Worm (Caenorhabditis elegans): ENCODE results near the gene fbxa-71.

The fbxa-71 gene

ce11 chrIII:2272732-2273131 is 17.1 kb downstream of the fbxa-71 start, which contains the start of gene fbxa-39:
Gene fbxa-39, plus strand, starts transcription at chrIII:2273032.
- TF ChIP-seq daf-19 (GFP tag; conservative IDR thresholded peaks at IDR 0.05) (no peak), dpl-1 (GFP tag; optimal IDR thresholded peaks at IDR 0.05) (no peak), pha-4 (GFP tag; IDR thresholded peaks at IDR 0.05) (no peak), pha-4 (tag; optimal IDR thresholded peaks at IDR 0.05) (no peak), nhr-41 (GFP tag; IDR thresholded peaks at IDR 0.05) (no peak), lsy-2 (tag; optimal IDR thresholded peaks at IDR 0.05) (no peak), nhr-48 (tag; optimal IDR thresholded peaks at IDR 0.05) (no peak), Y75B8A.6 (GFP tag; IDR thresholded peaks at IDR 0.05) (no peak), dve-1 (tag; optimal IDR thresholded peaks at IDR 0.05; ENCODE audit: insufficient read depth) (no peak), nhr-6 (tag; optimal IDR thresholded peaks at IDR 0.05) (no peak), unc-62 (GFP tag; optimal IDR thresholded peaks at IDR 0.05 in 1 of 2) (no peak), unc-62 (tag; optimal IDR thresholded peaks at IDR 0.05) (no peak), php-3 (GFP tag; IDR thresholded peaks at IDR 0.05) (no peak), dmd-8 (GFP tag; IDR thresholded peaks at IDR 0.05) (no peak), nhr-11 (tag; optimal IDR thresholded peaks at IDR 0.05) (no peak), nhr-28 (tag; optimal IDR thresholded peaks at IDR 0.05) (no peak), gei-8 (GFP tag; optimal IDR thresholded peaks at IDR 0.05) (no peak), ceh-82 (tag; optimal IDR thresholded peaks at IDR 0.05) (no peak), snpc-1.2 (GFP tag; IDR thresholded peaks at IDR 0.05) (no peak), mdl-1 (tag; optimal IDR thresholded peaks at IDR 0.05) (no peak)

- TF ChIP-seq ZK337.2 (GFP tag; IDR thresholded peaks at IDR 0.05) (no peak), daf-19 (GFP tag; conservative IDR thresholded peaks at IDR 0.05) (no peak), hmg-1.1 (GFP tag; IDR thresholded peaks at IDR 0.05) (no peak), Y75B8A.6 (GFP tag; IDR thresholded peaks at IDR 0.05) (no peak), lin-29 (GFP tag; IDR thresholded peaks at IDR 0.05) (no peak), nhr-42 (GFP tag; IDR thresholded peaks at IDR 0.05) (no peak), mep-1 (tag; optimal IDR thresholded peaks at IDR 0.05) (no peak)
Observed at ce11 chrIII:2276842-2277241, 21.2 kb downstream of the fbxa-71 start, which contains the start of gene Y54F10BM.21. Gene Y54F10BM.21, plus strand, starts transcription at chrIII:2277142.

- TF ChIP-seq attf-4 (tag; optimal IDR thresholded peaks at IDR 0.05) (no peak), F10B5.3 (tag; optimal IDR thresholded peaks at IDR 0.05) (no peak), ctbp-1 (GFP tag; IDR thresholded peaks at IDR 0.05) (no peak), zip-2 (tag; optimal IDR thresholded peaks at IDR 0.05) (no peak), lin-1 (GFP tag; IDR thresholded peaks at IDR 0.05) (no peak), unc-39 (tag; optimal IDR thresholded peaks at IDR 0.05) (no peak), spr-3 (GFP tag; optimal IDR thresholded peaks at IDR 0.05) (no peak), lin-39 (tag; optimal IDR thresholded peaks at IDR 0.05) (no peak), saeg-2 (GFP tag; IDR thresholded peaks at IDR 0.05) (no peak), aly-2 (tag; optimal IDR thresholded peaks at IDR 0.05) (no peak), aha-1 (tag) (no peak), D1046.2 (GFP tag; IDR thresholded peaks at IDR 0.05) (no peak), cey-2 (tag; optimal IDR thresholded peaks at IDR 0.05; ENCODE audit: borderline replicate concordance, insufficient read depth) (no peak), fkh-10 (GFP tag; optimal IDR thresholded peaks at IDR 0.05) (no peak), duxl-1 (tag; optimal IDR thresholded peaks at IDR 0.05; ENCODE audit: poor library complexity) (no peak), vab-7 (GFP tag; IDR thresholded peaks at IDR 0.05) (no peak), lsy-2 (tag; optimal IDR thresholded peaks at IDR 0.05) (no peak), nhr-28 (tag; optimal IDR thresholded peaks at IDR 0.05) (no peak)
Observed at ce11 chrIII:2279457-2279856, 23.8 kb downstream of the fbxa-71 start, which contains the start of gene Y54F10BM.23. Gene Y54F10BM.23, minus strand, starts transcription at chrIII:2279557.

Data from whole organism, L4 larva.